Worm (Caenorhabditis elegans): ENCODE data around the gene W06F12.3.
"Not testable (repeated sequence)": the region's sequence is repeated elsewhere in the genome, so short reads cannot be mapped to it uniquely, and the experiment has no call there.

DNA sequence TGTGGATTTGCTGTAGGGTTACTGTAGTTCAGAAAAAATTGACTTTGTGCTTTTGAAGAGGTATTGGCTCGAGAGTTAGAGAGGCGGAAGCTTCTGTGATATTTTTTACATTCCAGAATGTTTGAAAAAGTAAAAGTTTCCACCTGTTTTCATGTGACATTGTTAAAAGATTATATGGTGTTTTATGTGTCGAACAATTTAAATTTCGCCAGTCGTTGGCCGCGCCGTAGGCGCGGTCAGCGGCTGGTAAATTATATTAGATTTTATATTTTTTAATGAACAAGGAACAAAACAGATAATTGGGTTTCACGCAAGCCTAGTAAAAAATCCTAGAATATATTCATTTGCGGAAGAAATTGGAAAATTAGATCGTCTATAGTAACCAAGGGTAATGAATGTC is 16.3 kb downstream of the W06F12.3 start, which contains the start of gene mlc-7:
- not testable (repeated sequence) for TF ChIP-seq nhr-28 (tag; optimal IDR thresholded peaks at IDR 0.05); ces-1 (GFP tag; optimal IDR thresholded peaks at IDR 0.05); unc-62 (GFP tag; optimal IDR thresholded peaks at IDR 0.05); blmp-1 (tag; optimal IDR thresholded peaks at IDR 0.05); nhr-76 (tag; optimal IDR thresholded peaks at IDR 0.05); snpc-4 (tag; optimal IDR thresholded peaks at IDR 0.05); ztf-11 (tag; optimal IDR thresholded peaks at IDR 0.05)

Measured in whole organism, mixed stage, embryonic.